Worm (Caenorhabditis elegans) whole organism, late embryonic: Measurements from ENCODE around the gene K09C8.7.

Source experiments
- F13H6.1 ChIP-seq: sonication (generic microtip); optimal IDR thresholded peaks from 2 replicates; lab custom pipeline; 2016; ENCODE audit warnings: missing genetic modification characterization, missing compliant biosample characterization
- ceh-2 ChIP-seq: sonication (generic microtip); optimal IDR thresholded peaks from 2 replicates; lab custom pipeline; 2016; ENCODE audit warnings: missing genotype, missing genetic modification characterization, missing compliant biosample characterization
- ceh-31 ChIP-seq: sonication (generic microtip); optimal IDR thresholded peaks from 2 replicates; lab custom pipeline; 2016; ENCODE audit warnings: missing genetic modification characterization, missing compliant biosample characterization
- elt-2 ChIP-seq: sonication (generic microtip); optimal IDR thresholded peaks from 2 replicates; lab custom pipeline; 2016; ENCODE audit warnings: missing genetic modification reagents, missing genetic modification characterization, missing compliant biosample characterization
- elt-4 ChIP-seq: sonication (generic microtip); optimal IDR thresholded peaks from 2 replicates; lab custom pipeline; 2016; ENCODE audit warnings: missing genetic modification characterization, missing compliant biosample characterization
- npax-4 ChIP-seq: sonication (generic microtip); optimal IDR thresholded peaks from 2 replicates; lab custom pipeline; 2016; ENCODE audit warnings: missing genetic modification characterization, missing compliant biosample characterization
- pha-2 ChIP-seq: sonication (generic microtip); optimal IDR thresholded peaks from 2 replicates; lab custom pipeline; 2017; ENCODE audit warnings: mild to moderate bottlenecking, missing genetic modification characterization, missing compliant biosample characterization
- pha-4 ChIP-seq: fragments of 150-350 bp; optimal IDR thresholded peaks from 2 replicates; lab custom pipeline; 2018; ENCODE audit warnings: missing biosample characterization, missing genetic modification reagents, missing genetic modification characterization
- pros-1 ChIP-seq: fragments of 150-350 bp; optimal IDR thresholded peaks from 2 replicates; lab custom pipeline; 2014; ENCODE audit warnings: missing biosample characterization, missing genetic modification reagents, missing genetic modification characterization
- ref-2 ChIP-seq: sonication (generic microtip); optimal IDR thresholded peaks from 2 replicates; lab custom pipeline; 2016; ENCODE audit warnings: missing genetic modification characterization, missing compliant biosample characterization
- unc-55 ChIP-seq: sonication (generic microtip); optimal IDR thresholded peaks from 2 replicates; lab custom pipeline; 2017; ENCODE audit warnings: missing biosample characterization, missing genetic modification reagents, missing genetic modification characterization

DNA sequence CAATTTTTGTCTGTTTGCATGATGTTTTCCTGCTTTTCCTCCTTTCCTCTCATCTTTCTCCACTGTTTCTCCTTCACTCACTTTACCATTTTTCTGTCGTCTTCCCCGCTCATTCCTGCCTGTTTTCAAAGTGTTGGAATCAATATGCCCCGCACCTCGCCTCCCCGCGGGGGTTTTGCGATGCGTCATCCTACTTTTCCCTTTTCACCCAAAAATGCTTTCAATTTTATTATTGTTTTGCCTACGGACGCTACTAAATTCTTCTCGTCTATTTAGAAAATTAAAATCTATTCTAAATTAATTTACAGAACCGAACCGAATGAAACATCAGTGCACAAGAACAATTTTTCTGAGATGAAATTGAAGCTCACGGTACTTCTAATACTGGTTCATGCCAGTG is 41.0 kb upstream of the K09C8.7 start, which contains the start of gene ver-3:
- no peak for TF ChIP-seq pha-2 (tag; lab: Kevin White, UChicago)
- no peak for TF ChIP-seq unc-55 (GFP tag; lab: Kevin White, UChicago)
- TF ChIP-seq ceh-2 = no peak
- no peak for TF ChIP-seq pros-1
- TF ChIP-seq elt-4 (tag; lab: Kevin White, UChicago) = no peak
- TF ChIP-seq F13H6.1 = no peak
- no peak for TF ChIP-seq npax-4 (tag; lab: Kevin White, UChicago)
- no peak for TF ChIP-seq elt-2 (tag; lab: Kevin White, UChicago)
- TF ChIP-seq ceh-31 = no peak
- no peak for TF ChIP-seq ref-2
- TF ChIP-seq pha-4 (tag; lab: Kevin White, UChicago) = no peak
